Fruit fly (Drosophila melanogaster) whole organism, embryonic: ENCODE data around the gene CG10761.
A peak's percentile ranks its signal among the peaks of the same experiment; 100 is the strongest.

Experiments used
- Asciz ChIP-seq: fragments of 200-800 bp; sonication (Bioruptor generic); optimal IDR thresholded peaks from 2 replicates; lab custom pipeline; 2017; ENCODE audit warnings: missing biosample characterization, mild to moderate bottlenecking, missing genetic modification characterization, missing genetic modification reagents
- Atf6 ChIP-seq: fragments of 200-800 bp; sonication (Bioruptor generic); IDR thresholded peaks from 2 replicates; pipeline ENCODE4 v1.3.6; 2022; ENCODE audit warnings: missing biosample characterization, missing genetic modification characterization
- BtbVII ChIP-seq: fragments of 200-800 bp; sonication (Bioruptor generic); optimal IDR thresholded peaks from 3 replicates; lab custom pipeline; 2017; ENCODE audit warnings: missing biosample characterization, mild to moderate bottlenecking, missing genetic modification characterization
- CG10366 ChIP-seq: fragments of 200-800 bp; sonication (Bioruptor generic); IDR thresholded peaks from 2 replicates; pipeline ENCODE4 v1.3.6; 2022; ENCODE audit warnings: missing biosample characterization, missing genetic modification characterization
- CG10959 ChIP-seq: fragments of 200-800 bp; sonication (Bioruptor generic); IDR thresholded peaks from 2 replicates; pipeline ENCODE4 v1.3.6; 2022; ENCODE audit warnings: missing biosample characterization, missing genetic modification characterization
- CG11560 ChIP-seq: fragments of 200-800 bp; sonication (Bioruptor generic); IDR thresholded peaks from 3 replicates; pipeline ENCODE4 v1.3.6; 2022; ENCODE audit warnings: missing biosample characterization, missing genetic modification characterization
- CG13123 ChIP-seq: fragments of 200-800 bp; sonication (Bioruptor generic); optimal IDR thresholded peaks from 2 replicates; lab custom pipeline; 2016; ENCODE audit warnings: missing biosample characterization, missing genetic modification characterization
- CG1529 ChIP-seq: fragments of 200-800 bp; sonication (Bioruptor generic); optimal IDR thresholded peaks from 3 replicates; lab custom pipeline; 2018; ENCODE audit warnings: missing biosample characterization, missing genetic modification characterization
- CG16863 ChIP-seq: fragments of 200-800 bp; sonication (Bioruptor generic); optimal IDR thresholded peaks from 3 replicates; lab custom pipeline; 2016; ENCODE audit warnings: missing biosample characterization, missing genetic modification characterization
- CG17568 ChIP-seq: fragments of 200-800 bp; sonication (Bioruptor generic); optimal IDR thresholded peaks from 2 replicates; lab custom pipeline; 2018; ENCODE audit warnings: missing biosample characterization, mild to moderate bottlenecking, missing genetic modification characterization, moderate library complexity
- CG17912 ChIP-seq: fragments of 200-800 bp; sonication (Bioruptor generic); optimal IDR thresholded peaks from 2 replicates; lab custom pipeline; 2018; ENCODE audit warnings: missing biosample characterization, mild to moderate bottlenecking, missing genetic modification characterization
- CG18599 ChIP-seq: fragments of 200-800 bp; sonication (Bioruptor generic); optimal IDR thresholded peaks from 3 replicates; lab custom pipeline; 2017; ENCODE audit warnings: missing biosample characterization, missing genetic modification characterization, mild to moderate bottlenecking, moderate library complexity, missing genetic modification reagents
- CG2116 ChIP-seq: fragments of 200-800 bp; sonication (Bioruptor generic); optimal IDR thresholded peaks from 3 replicates; lab custom pipeline; 2018; ENCODE audit warnings: missing biosample characterization, mild to moderate bottlenecking, missing genetic modification characterization
- CG2120 ChIP-seq: fragments of 200-800 bp; sonication (Bioruptor generic); optimal IDR thresholded peaks from 3 replicates; lab custom pipeline; 2016; ENCODE audit warnings: missing biosample characterization, missing genetic modification characterization
- CG30403 ChIP-seq: fragments of 200-800 bp; sonication (Bioruptor generic); optimal IDR thresholded peaks from 3 replicates; lab custom pipeline; 2016; ENCODE audit warnings: missing biosample characterization, missing genetic modification characterization
- CG32532 ChIP-seq: fragments of 200-800 bp; sonication (Bioruptor generic); IDR thresholded peaks from 2 replicates; pipeline ENCODE4 v1.3.6; 2022; ENCODE audit warnings: missing biosample characterization, missing genetic modification characterization
- CG3281 ChIP-seq: fragments of 200-800 bp; sonication (Bioruptor generic); optimal IDR thresholded peaks from 3 replicates; lab custom pipeline; 2017; ENCODE audit warnings: missing biosample characterization, mild to moderate bottlenecking, missing genetic modification characterization
- CG3407 ChIP-seq: fragments of 200-800 bp; sonication (Bioruptor generic); optimal IDR thresholded peaks from 2 replicates; lab custom pipeline; 2018; ENCODE audit warnings: missing biosample characterization, mild to moderate bottlenecking, missing genetic modification characterization
- CG3838 ChIP-seq: fragments of 200-800 bp; sonication (Bioruptor generic); optimal IDR thresholded peaks from 3 replicates; lab custom pipeline; 2016; ENCODE audit warnings: missing biosample characterization, missing genetic modification characterization
- CG3847 ChIP-seq: fragments of 200-800 bp; sonication (Bioruptor generic); IDR thresholded peaks from 2 replicates; pipeline ENCODE4 v1.3.6; 2022; ENCODE audit warnings: missing biosample characterization, missing genetic modification characterization
- CG6683 ChIP-seq: fragments of 200-800 bp; sonication (Bioruptor generic); optimal IDR thresholded peaks from 2 replicates; lab custom pipeline; 2017; ENCODE audit warnings: missing biosample characterization, mild to moderate bottlenecking, missing genetic modification characterization, missing genetic modification reagents
- CG6813 ChIP-seq: fragments of 200-800 bp; sonication (Bioruptor generic); optimal IDR thresholded peaks from 2 replicates; lab custom pipeline; 2017; ENCODE audit warnings: missing biosample characterization, missing genetic modification characterization, mild to moderate bottlenecking, moderate library complexity, missing genetic modification reagents
- CG7556 ChIP-seq: fragments of 200-800 bp; sonication (Bioruptor generic); optimal IDR thresholded peaks from 2 replicates; lab custom pipeline; 2017; ENCODE audit warnings: missing biosample characterization, mild to moderate bottlenecking, missing genetic modification characterization
- CG9817 ChIP-seq: fragments of 200-800 bp; sonication (Bioruptor generic); optimal IDR thresholded peaks from 2 replicates; lab custom pipeline; 2018; ENCODE audit warnings: missing biosample characterization, mild to moderate bottlenecking, missing genetic modification characterization, moderate library complexity
- CoRest ChIP-seq: fragments of 200-800 bp; sonication (Bioruptor generic); optimal IDR thresholded peaks from 3 replicates; lab custom pipeline; 2018; ENCODE audit warnings: missing biosample characterization, mild to moderate bottlenecking, missing genetic modification characterization, moderate library complexity
- Deaf1 ChIP-seq: fragments of 200-800 bp; optimal IDR thresholded peaks from 3 replicates; lab custom pipeline; 2019; ENCODE audit warnings: missing biosample characterization, mild to moderate bottlenecking, missing genetic modification characterization, moderate library complexity
- Fer3 ChIP-seq: fragments of 200-800 bp; sonication (Bioruptor generic); optimal IDR thresholded peaks from 2 replicates; lab custom pipeline; 2018; ENCODE audit warnings: missing biosample characterization, mild to moderate bottlenecking, missing genetic modification characterization, moderate library complexity
- NFAT ChIP-seq: fragments of 200-800 bp; sonication (Bioruptor generic); IDR thresholded peaks from 2 replicates; pipeline ENCODE4 v1.3.6; 2022; ENCODE audit warnings: missing biosample characterization, missing genetic modification characterization
- Nf-YC ChIP-seq: fragments of 200-800 bp; optimal IDR thresholded peaks from 3 replicates; lab custom pipeline; 2019; ENCODE audit warnings: missing biosample characterization, mild to moderate bottlenecking, missing genetic modification characterization, moderate library complexity
- Vsx1 ChIP-seq: fragments of 200-800 bp; sonication (Bioruptor generic); optimal IDR thresholded peaks from 2 replicates; lab custom pipeline; 2017; ENCODE audit warnings: missing biosample characterization, mild to moderate bottlenecking, missing genetic modification characterization, missing genetic modification reagents
- Xrp1 ChIP-seq: fragments of 200-800 bp; sonication (Bioruptor generic); IDR thresholded peaks from 2 replicates; pipeline ENCODE4 v1.3.6; 2022; ENCODE audit warnings: missing biosample characterization, missing genetic modification characterization
- br ChIP-seq: fragments of >200 bp; optimal IDR thresholded peaks from 2 replicates; lab custom pipeline; 2017
- da ChIP-seq: fragments of 200-800 bp; sonication (Bioruptor generic); optimal IDR thresholded peaks from 2 replicates; lab custom pipeline; 2016; ENCODE audit warnings: missing biosample characterization, missing genetic modification characterization
- dpn ChIP-seq, 2 experiments: fragments of 200-800 bp; sonication (Bioruptor generic); optimal IDR thresholded peaks; 3 replicates each; lab custom pipeline; 2016; ENCODE audit warnings: missing biosample characterization in 2 of 2, missing genetic modification characterization in 2 of 2
- gcm ChIP-seq: fragments of 200-800 bp; sonication (Bioruptor generic); optimal IDR thresholded peaks from 2 replicates; lab custom pipeline; 2019; ENCODE audit warnings: missing biosample characterization, mild to moderate bottlenecking, missing genetic modification characterization, moderate library complexity
- gcm2 ChIP-seq: fragments of 200-800 bp; sonication (Bioruptor generic); optimal IDR thresholded peaks from 2 replicates; lab custom pipeline; 2016; ENCODE audit warnings: missing biosample characterization, missing genetic modification characterization
- gro ChIP-seq: fragments of 200-800 bp; sonication (Bioruptor generic); optimal IDR thresholded peaks from 2 replicates; lab custom pipeline; 2016; ENCODE audit warnings: missing biosample characterization, missing genetic modification characterization
- gsb-n ChIP-seq: fragments of 200-800 bp; sonication (Bioruptor generic); optimal IDR thresholded peaks from 3 replicates; lab custom pipeline; 2018; ENCODE audit warnings: missing biosample characterization, mild to moderate bottlenecking, missing genetic modification characterization
- ham ChIP-seq: fragments of 200-800 bp; sonication (Bioruptor generic); IDR thresholded peaks from 2 replicates; pipeline ENCODE4 v1.3.6; 2022; ENCODE audit warnings: missing biosample characterization, missing genetic modification characterization
- hkb ChIP-seq, 2 experiments: fragments of 200-800 bp in 1 of 2; fragments of >200 bp in 1 of 2; sonication (Bioruptor generic) in 1 of 2; IDR thresholded peaks in 1 of 2; optimal IDR thresholded peaks in 1 of 2; 2 replicates each; pipeline versions ENCODE4 v1.3.6 to Lab custom; 2017 to 2022; ENCODE audit warnings: missing biosample characterization in 1 of 2, missing genetic modification characterization in 1 of 2
- hth ChIP-seq: fragments of >200 bp; optimal IDR thresholded peaks from 2 replicates; lab custom pipeline; 2017; ENCODE audit warnings: inconsistent platforms
- jing ChIP-seq: fragments of 200-800 bp; sonication (Bioruptor generic); optimal IDR thresholded peaks from 2 replicates; lab custom pipeline; 2018; ENCODE audit warnings: missing biosample characterization, mild to moderate bottlenecking, missing genetic modification characterization
- lilli ChIP-seq: fragments of 200-800 bp; sonication (Bioruptor generic); optimal IDR thresholded peaks from 3 replicates; lab custom pipeline; 2016; ENCODE audit warnings: missing biosample characterization, missing genetic modification characterization
- nau ChIP-seq: fragments of 200-800 bp; sonication (Bioruptor generic); optimal IDR thresholded peaks from 3 replicates; lab custom pipeline; 2017; ENCODE audit warnings: missing biosample characterization, mild to moderate bottlenecking, missing genetic modification characterization, missing genetic modification reagents
- onecut ChIP-seq: fragments of 200-800 bp; sonication (Bioruptor generic); IDR thresholded peaks from 2 replicates; pipeline ENCODE4 v1.3.6; 2022; ENCODE audit warnings: missing biosample characterization, missing genetic modification characterization
- p53 ChIP-seq: fragments of 200-800 bp; sonication (Bioruptor generic); optimal IDR thresholded peaks from 2 replicates; lab custom pipeline; 2016; ENCODE audit warnings: missing biosample characterization, missing genetic modification characterization
- pros ChIP-seq: fragments of 200-800 bp; sonication (Bioruptor generic); optimal IDR thresholded peaks from 3 replicates; lab custom pipeline; 2019; ENCODE audit warnings: missing biosample characterization, mild to moderate bottlenecking, missing genetic modification characterization, moderate library complexity
- so ChIP-seq: fragments of 200-800 bp; sonication (Bioruptor generic); IDR thresholded peaks from 3 replicates; pipeline ENCODE4 v1.3.6; 2022; ENCODE audit warnings: missing biosample characterization, missing genetic modification characterization
- tup ChIP-seq: fragments of 200-800 bp; sonication (Bioruptor generic); optimal IDR thresholded peaks from 2 replicates; lab custom pipeline; 2016; ENCODE audit warnings: missing biosample characterization, mild to moderate bottlenecking, missing genetic modification characterization, moderate library complexity
- twi ChIP-seq: fragments of 200-800 bp; optimal IDR thresholded peaks from 2 replicates; lab custom pipeline; 2019; ENCODE audit warnings: missing biosample characterization, mild to moderate bottlenecking, missing genetic modification characterization, moderate library complexity
- vvl ChIP-seq: fragments of 200-800 bp; sonication (Bioruptor generic); IDR thresholded peaks from 2 replicates; pipeline ENCODE4 v1.3.6; 2022; ENCODE audit warnings: missing biosample characterization, missing genetic modification characterization

The CG10761 gene

DNA sequence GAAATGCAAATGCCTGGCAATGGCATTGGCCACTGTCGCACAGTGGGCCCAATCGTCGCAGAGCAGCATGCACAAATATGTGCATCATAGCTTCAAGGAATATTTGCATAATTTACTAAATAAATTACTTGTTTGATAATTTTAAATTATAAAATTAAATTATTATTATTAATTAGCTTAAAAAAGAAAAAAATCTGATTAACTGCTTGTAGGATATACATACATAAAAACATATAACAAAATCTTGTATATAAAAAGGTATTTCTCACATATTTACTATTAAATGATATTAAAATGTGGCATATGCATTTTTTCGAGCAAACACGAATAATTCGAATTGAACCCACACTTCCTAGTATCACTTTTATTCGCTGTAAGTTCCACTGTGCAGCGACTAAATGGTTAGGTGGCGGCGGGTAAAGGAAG, 37.4 kb downstream of the CG10761 start (continued):
- no peak for TF ChIP-seq ham
- TF ChIP-seq gro (GFP tag; lab: Kevin White, UChicago) = no peak
- TF ChIP-seq NFAT = 0 out of 2 replicates have a peak, but pooled peaks have one; percentile 31
- TF ChIP-seq pros (GFP tag; lab: Kevin White, UChicago) = no peak
- TF ChIP-seq p53 = no peak
- no peak for TF ChIP-seq br (lab: Kevin White, UChicago)
- TF ChIP-seq gcm2 (GFP tag; lab: Kevin White, UChicago) = no peak
- TF ChIP-seq onecut (GFP tag; lab: Robert Waterston, UW) = 0 out of 2 replicates have a peak, but pooled peaks have one; percentile 18
- no peak for TF ChIP-seq CG3407 (GFP tag; lab: Kevin White, UChicago)
- peak; percentile 51 for TF ChIP-seq CG2116 (GFP tag; lab: Kevin White, UChicago)
- no peak for TF ChIP-seq twi (tag; lab: Kevin White, UChicago)
- no peak for TF ChIP-seq CG9817
- TF ChIP-seq CG13123 (GFP tag; lab: Kevin White, UChicago) = no peak
- TF ChIP-seq CG18599 (GFP tag; lab: Kevin White, UChicago) = no peak
- TF ChIP-seq Vsx1 (GFP tag; lab: Kevin White, UChicago) = peak; percentile 36
- 0 out of 2 replicates have a peak, but pooled peaks have one; percentile 17 for TF ChIP-seq CG32532 (GFP tag; lab: Robert Waterston, UW)
- peak; percentile 19; the same call in 1 of the 2 replicates for TF ChIP-seq CG10366
- peak; percentile 45; the same call in 1 of the 2 replicates for TF ChIP-seq Xrp1
- no peak for TF ChIP-seq CG17568 (GFP tag; lab: Kevin White, UChicago)
- TF ChIP-seq da (GFP tag; lab: Kevin White, UChicago) = no peak
- TF ChIP-seq CG10959 (GFP tag; lab: Robert Waterston, UW) = no peak
- no peak for TF ChIP-seq CG2120 (GFP tag; lab: Kevin White, UChicago)
- peak; percentile 70 for TF ChIP-seq CG7556 (GFP tag; lab: Kevin White, UChicago)
- TF ChIP-seq nau (GFP tag; lab: Kevin White, UChicago) = no peak
- TF ChIP-seq hkb (optimal IDR thresholded peaks at IDR 0.05; lab: Kevin White, UChicago) = no peak
- 0 out of 2 replicates have a peak, but pooled peaks have one; percentile 49 for TF ChIP-seq hkb (GFP tag; IDR thresholded peaks at IDR 0.05; lab: Robert Waterston, UW)
- peak; percentile 61 for TF ChIP-seq CoRest
- peak; percentile 22 for TF ChIP-seq CG6813 (GFP tag; lab: Kevin White, UChicago)
- no peak for TF ChIP-seq Atf6 (GFP tag; lab: Robert Waterston, UW)
- TF ChIP-seq CG3838 (GFP tag; lab: Kevin White, UChicago) = no peak
- no peak for TF ChIP-seq CG6683
- no peak for TF ChIP-seq tup (GFP tag; lab: Kevin White, UChicago)
- no peak for TF ChIP-seq BtbVII
- TF ChIP-seq CG17912 = no peak
- TF ChIP-seq Deaf1 (tag; lab: Kevin White, UChicago) = no peak
- peak; percentile 48 for TF ChIP-seq CG30403 (GFP tag; lab: Kevin White, UChicago)
- TF ChIP-seq CG1529 (GFP tag; lab: Kevin White, UChicago) = peak; percentile 9
- TF ChIP-seq so = no peak
- TF ChIP-seq CG11560 (tag; lab: Robert Waterston, UW) = no peak
- peak; percentile 15 for TF ChIP-seq CG3281 (GFP tag; lab: Kevin White, UChicago)
- no peak for TF ChIP-seq hth (lab: Kevin White, UChicago)
- TF ChIP-seq vvl (GFP tag; lab: Robert Waterston, UW) = peak; percentile 19; the same call in 1 of the 2 replicates
- TF ChIP-seq jing (GFP tag; lab: Kevin White, UChicago) = no peak
- TF ChIP-seq Asciz (GFP tag; lab: Kevin White, UChicago) = peak; percentile 55
- TF ChIP-seq gcm (GFP tag; lab: Kevin White, UChicago) = peak; percentile 34
- peak; percentile 48 for TF ChIP-seq Nf-YC
- TF ChIP-seq CG16863 (GFP tag; lab: Kevin White, UChicago) = no peak
- no peak for TF ChIP-seq Fer3
- TF ChIP-seq dpn (GFP tag; optimal IDR thresholded peaks at IDR 0.05; lab: Kevin White, UChicago) = peak in 1 of 2 experiments; percentile 32
- TF ChIP-seq CG3847 (GFP tag; lab: Robert Waterston, UW) = no peak
- TF ChIP-seq gsb-n (tag; lab: Kevin White, UChicago) = peak; percentile 63
- no peak for TF ChIP-seq lilli (GFP tag; lab: Kevin White, UChicago)
